Worm (Caenorhabditis elegans) whole organism, late embryonic: ENCODE measurements around the gene pag-3.
A peak's percentile ranks its signal among the peaks of the same experiment; 100 is the strongest.
"Not testable (repeated sequence)": the region's sequence is repeated elsewhere in the genome, so short reads cannot be mapped to it uniquely, and the experiment has no call there.

Source experiments
- C38D4.7 ChIP-seq: fragments of 200-800 bp; sonication (Bioruptor generic); optimal IDR thresholded peaks from 2 replicates; lab custom pipeline; 2018; ENCODE audit warnings: mild to moderate bottlenecking, missing genetic modification characterization, moderate library complexity, missing compliant biosample characterization
- K02D7.2 ChIP-seq: sonication (generic microtip); optimal IDR thresholded peaks from 2 replicates; lab custom pipeline; 2017; ENCODE audit warnings: mild to moderate bottlenecking, missing genetic modification characterization, missing compliant biosample characterization
- T23F11.4 ChIP-seq: fragments of 200-800 bp; sonication (Bioruptor generic); optimal IDR thresholded peaks from 2 replicates; lab custom pipeline; 2018; ENCODE audit warnings: mild to moderate bottlenecking, missing genetic modification characterization, missing compliant biosample characterization
- ama-1 ChIP-seq: fragments of 150-350 bp; optimal IDR thresholded peaks from 2 replicates; lab custom pipeline; 2014
- ceh-18 ChIP-seq: sonication (generic microtip); optimal IDR thresholded peaks from 2 replicates; lab custom pipeline; 2016; ENCODE audit warnings: missing genetic modification characterization, missing compliant biosample characterization
- ceh-22 ChIP-seq: sonication (generic microtip); optimal IDR thresholded peaks from 2 replicates; lab custom pipeline; 2017; ENCODE audit warnings: missing biosample characterization, missing genetic modification characterization
- ceh-24 ChIP-seq: sonication (generic microtip); optimal IDR thresholded peaks from 2 replicates; lab custom pipeline; 2016; ENCODE audit warnings: mild to moderate bottlenecking, missing genetic modification characterization, missing compliant biosample characterization
- ceh-30 ChIP-seq: fragments of 150-350 bp; optimal IDR thresholded peaks from 2 replicates; lab custom pipeline; 2014; ENCODE audit warnings: missing biosample characterization, missing genetic modification characterization
- ceh-31 ChIP-seq: sonication (generic microtip); optimal IDR thresholded peaks from 2 replicates; lab custom pipeline; 2016; ENCODE audit warnings: missing genetic modification characterization, missing compliant biosample characterization
- ceh-34 ChIP-seq: sonication (generic microtip); optimal IDR thresholded peaks from 2 replicates; lab custom pipeline; 2016; ENCODE audit warnings: mild to moderate bottlenecking, missing genetic modification characterization, missing compliant biosample characterization
- ceh-45 ChIP-seq: fragments of 200-800 bp; sonication (Bioruptor generic); IDR thresholded peaks from 2 replicates; pipeline ENCODE4 v1.3.6; 2022; ENCODE audit warnings: missing genetic modification reagents, missing genetic modification characterization, missing compliant biosample characterization
- ceh-6 ChIP-seq: fragments of 200-800 bp; sonication (Bioruptor generic); optimal IDR thresholded peaks from 2 replicates; lab custom pipeline; 2018; ENCODE audit warnings: mild to moderate bottlenecking, missing genetic modification characterization, missing compliant biosample characterization
- ceh-9 ChIP-seq: sonication (generic microtip); optimal IDR thresholded peaks from 2 replicates; lab custom pipeline; 2016; ENCODE audit warnings: mild to moderate bottlenecking, missing genetic modification characterization, inconsistent platforms, missing compliant biosample characterization
- dve-1 ChIP-seq: sonication (generic microtip); optimal IDR thresholded peaks from 2 replicates; lab custom pipeline; 2017; ENCODE audit warnings: antibody characterized with exemption, mild to moderate bottlenecking, missing genetic modification characterization, missing compliant biosample characterization
- fax-1 ChIP-seq: sonication (generic microtip); optimal IDR thresholded peaks from 2 replicates; lab custom pipeline; 2016; ENCODE audit warnings: missing genotype, missing genetic modification characterization, missing compliant biosample characterization
- fkh-10 ChIP-seq: fragments of 150-350 bp; optimal IDR thresholded peaks from 2 replicates; lab custom pipeline; 2014; ENCODE audit warnings: missing biosample characterization, missing genetic modification reagents, missing genetic modification characterization
- fkh-6 ChIP-seq: sonication (generic microtip); optimal IDR thresholded peaks from 2 replicates; lab custom pipeline; 2016; ENCODE audit warnings: missing genetic modification characterization, missing compliant biosample characterization
- hlh-30 ChIP-seq: sonication (generic microtip); optimal IDR thresholded peaks from 2 replicates; lab custom pipeline; 2017; ENCODE audit warnings: antibody characterized with exemption, missing genetic modification characterization, missing compliant biosample characterization; ENCODE audit not compliant: insufficient read depth
- hlh-8 ChIP-seq: sonication (generic microtip); optimal IDR thresholded peaks from 2 replicates; lab custom pipeline; 2016; ENCODE audit warnings: missing genotype, missing genetic modification characterization, missing compliant biosample characterization
- lim-6 ChIP-seq: sonication (generic microtip); optimal IDR thresholded peaks from 2 replicates; lab custom pipeline; 2016; ENCODE audit warnings: missing genetic modification characterization, missing compliant biosample characterization
- lin-11 ChIP-seq: fragments of 200-800 bp; sonication (Bioruptor generic); optimal IDR thresholded peaks from 2 replicates; lab custom pipeline; 2018; ENCODE audit warnings: mild to moderate bottlenecking, missing genetic modification characterization, missing compliant biosample characterization
- madf-2 ChIP-seq: sonication (generic microtip); optimal IDR thresholded peaks from 2 replicates; lab custom pipeline; 2017; ENCODE audit warnings: missing genetic modification characterization, missing compliant biosample characterization
- mec-3 ChIP-seq: sonication (generic microtip); optimal IDR thresholded peaks from 2 replicates; lab custom pipeline; 2016; ENCODE audit warnings: borderline replicate concordance, missing genetic modification characterization, missing compliant biosample characterization
- nfya-1 ChIP-seq: sonication (generic microtip); optimal IDR thresholded peaks from 2 replicates; lab custom pipeline; 2017; ENCODE audit warnings: missing genetic modification characterization, mild to moderate bottlenecking, missing compliant biosample characterization, antibody characterized with exemption, moderate library complexity
- nhr-11 ChIP-seq: fragments of 150-350 bp; optimal IDR thresholded peaks from 2 replicates; lab custom pipeline; 2014; ENCODE audit warnings: missing biosample characterization, missing genetic modification characterization
- nhr-232 ChIP-seq: sonication (generic microtip); optimal IDR thresholded peaks from 2 replicates; lab custom pipeline; 2016; ENCODE audit warnings: missing genetic modification characterization, missing compliant biosample characterization
- odd-2 ChIP-seq: sonication (generic microtip); optimal IDR thresholded peaks from 2 replicates; lab custom pipeline; 2017; ENCODE audit warnings: antibody characterized with exemption, mild to moderate bottlenecking, missing genetic modification characterization, missing compliant biosample characterization
- pag-3 ChIP-seq: sonication (generic microtip); optimal IDR thresholded peaks from 2 replicates; lab custom pipeline; 2016; ENCODE audit warnings: missing compliant biosample characterization, missing genetic modification characterization, borderline replicate concordance
- pha-2 ChIP-seq: sonication (generic microtip); optimal IDR thresholded peaks from 2 replicates; lab custom pipeline; 2017; ENCODE audit warnings: mild to moderate bottlenecking, missing genetic modification characterization, missing compliant biosample characterization
- pha-4 ChIP-seq: fragments of 150-350 bp; optimal IDR thresholded peaks from 2 replicates; lab custom pipeline; 2018; ENCODE audit warnings: missing biosample characterization, missing genetic modification reagents, missing genetic modification characterization
- pqm-1 ChIP-seq: sonication (generic microtip); optimal IDR thresholded peaks from 2 replicates; lab custom pipeline; 2016; ENCODE audit warnings: missing genetic modification characterization, missing compliant biosample characterization
- ref-2 ChIP-seq: sonication (generic microtip); optimal IDR thresholded peaks from 2 replicates; lab custom pipeline; 2016; ENCODE audit warnings: missing genetic modification characterization, missing compliant biosample characterization
- rnt-1 ChIP-seq: sonication (generic microtip); optimal IDR thresholded peaks from 2 replicates; lab custom pipeline; 2016; ENCODE audit warnings: missing genetic modification characterization, missing compliant biosample characterization
- sdc-2 ChIP-seq: sonication (generic microtip); optimal IDR thresholded peaks from 2 replicates; lab custom pipeline; 2016; ENCODE audit warnings: missing genotype, missing genetic modification characterization, missing compliant biosample characterization
- sox-2 ChIP-seq: fragments of 200-800 bp; sonication (Bioruptor generic); IDR thresholded peaks from 2 replicates; pipeline ENCODE4 v1.3.6; 2022; ENCODE audit warnings: missing genetic modification reagents, missing genetic modification characterization, missing compliant biosample characterization
- syd-9 ChIP-seq: sonication (generic microtip); optimal IDR thresholded peaks from 2 replicates; lab custom pipeline; 2016; ENCODE audit warnings: mild to moderate bottlenecking, missing genetic modification characterization, moderate library complexity, missing compliant biosample characterization
- tbx-7 ChIP-seq: sonication (generic microtip); optimal IDR thresholded peaks from 2 replicates; lab custom pipeline; 2016; ENCODE audit warnings: missing genotype, missing genetic modification characterization, missing compliant biosample characterization
- ttx-3 ChIP-seq: sonication (generic microtip); optimal IDR thresholded peaks from 2 replicates; lab custom pipeline; 2016; ENCODE audit warnings: missing genetic modification reagents, missing genetic modification characterization, missing compliant biosample characterization
- unc-42 ChIP-seq: sonication (generic microtip); optimal IDR thresholded peaks from 2 replicates; lab custom pipeline; 2016; ENCODE audit warnings: missing genotype, missing genetic modification characterization, missing compliant biosample characterization
- unc-55 ChIP-seq: sonication (generic microtip); optimal IDR thresholded peaks from 2 replicates; lab custom pipeline; 2017; ENCODE audit warnings: missing biosample characterization, missing genetic modification reagents, missing genetic modification characterization
- ztf-16 ChIP-seq: sonication (generic microtip); optimal IDR thresholded peaks from 2 replicates; lab custom pipeline; 2017; ENCODE audit warnings: missing genetic modification characterization, missing compliant biosample characterization

Gene pag-3

ce11 chrX:14970221-14970801, 15.9 kb upstream of the pag-3 start, which contains the start of the genes flwr-1 and tbc-1 (continued):
- TF ChIP-seq unc-55 (GFP tag; lab: Kevin White, UChicago) (no peak), sox-2 (GFP tag; lab: Robert Waterston, UW) (no peak), rnt-1 (tag; lab: Kevin White, UChicago) (no peak), fax-1 (no peak), hlh-8 (tag; lab: Kevin White, UChicago) (no peak), tbx-7 (no peak), syd-9 (no peak), ceh-18 (tag; lab: Kevin White, UChicago) (no peak), nhr-232 (no peak), ceh-24 (tag; lab: Kevin White, UChicago) (no peak), ceh-22 (tag; lab: Kevin White, UChicago) (no peak), ref-2 (no peak), ceh-31 (peak; percentile 36), hlh-30 (tag; lab: Kevin White, UChicago) (peak; percentile 70), odd-2 (tag; lab: Kevin White, UChicago) (no peak), ceh-45 (GFP tag; lab: Robert Waterston, UW) (no peak), fkh-6 (tag; lab: Kevin White, UChicago) (no peak), lin-11 (tag; lab: Kevin White, UChicago) (no peak), ceh-9 (no peak), lim-6 (tag; lab: Kevin White, UChicago) (no peak), madf-2 (tag; lab: Kevin White, UChicago) (no peak), ztf-16 (tag; lab: Kevin White, UChicago) (no peak)

ce11 chrX:14969615-14970014, 15.2 kb upstream of the pag-3 start:
- TF ChIP-seq mec-3 (tag; lab: Kevin White, UChicago) = no peak
- TF ChIP-seq pha-2 (tag; lab: Kevin White, UChicago) = no peak
- TF ChIP-seq hlh-8 (tag; lab: Kevin White, UChicago) = no peak
- TF ChIP-seq pqm-1 (tag; lab: Kevin White, UChicago) = no peak
- TF ChIP-seq nhr-11 (tag; lab: Kevin White, UChicago) = no peak
- no peak for TF ChIP-seq T23F11.4 (GFP tag; lab: Kevin White, UChicago)
- TF ChIP-seq lim-6 (tag; lab: Kevin White, UChicago) = no peak
- TF ChIP-seq ceh-30 (tag; lab: Kevin White, UChicago) = no peak
- no peak for TF ChIP-seq hlh-30 (tag; lab: Kevin White, UChicago)

- not testable (repeated sequence) for TF ChIP-seq ceh-34 (tag; lab: Kevin White, UChicago); odd-2 (tag; lab: Kevin White, UChicago); ceh-6
These were observed 12.1 kb upstream of the pag-3 start, which contains the start of gene F20D1.22 for ce11 chrX:14966515-14966914. TSS of gene F20D1.22 (plus strand) at chrX:14966815.

- no peak for TF ChIP-seq odd-2 (tag; lab: Kevin White, UChicago)
- TF ChIP-seq pha-4 = no peak
- no peak for TF ChIP-seq K02D7.2 (tag; lab: Kevin White, UChicago)
- TF ChIP-seq pag-3 (tag; lab: Kevin White, UChicago) = no peak
- no peak for TF ChIP-seq ama-1 (lab: Kevin White, UChicago)
- TF ChIP-seq C38D4.7 (GFP tag; lab: Kevin White, UChicago) = no peak
- TF ChIP-seq ceh-18 (tag; lab: Kevin White, UChicago) = no peak
- TF ChIP-seq ceh-6 = no peak
- no peak for TF ChIP-seq rnt-1 (tag; lab: Kevin White, UChicago)
- no peak for TF ChIP-seq unc-42
- no peak for TF ChIP-seq fkh-10 (GFP tag; lab: Kevin White, UChicago)
- no peak for TF ChIP-seq hlh-8 (tag; lab: Kevin White, UChicago)
- TF ChIP-seq ceh-9 = no peak
- TF ChIP-seq ttx-3 = no peak
- no peak for TF ChIP-seq mec-3 (tag; lab: Kevin White, UChicago)
- no peak for TF ChIP-seq sdc-2
- TF ChIP-seq nfya-1 (tag; lab: Kevin White, UChicago) = no peak
- no peak for TF ChIP-seq dve-1 (tag; lab: Kevin White, UChicago)
- no peak for TF ChIP-seq fax-1
These were observed 11.3 kb upstream of the pag-3 start, which contains the start of gene F45B8.5 for ce11 chrX:14965761-14966160. TSS of gene F45B8.5 (plus strand) at chrX:14966061.
